In genomic region chrX:14839047-14839446, dm6 we compare ENCODE assay signal across 1 fruit fly cellular context.
A peak's percentile ranks its signal among the peaks of the same experiment; 100 is the strongest.
TF ChIP-seq lines count a peak whose summit lies in the region.

TSS of gene CG32590 (minus strand) at chrX:14839106.
TSS of gene Flo2 (plus strand) at chrX:14839376.

TF ChIP-seq in whole organism, embryonic, 481 proteins besides CTCF, POLR2A, EP300 and RAD21 (continued from another document and continues in another):
- TF ChIP-seq CG8924 (tag; optimal IDR thresholded peaks at IDR 0.05; lab: Kevin White, UChicago) (peak; percentile 61), luna (GFP tag; optimal IDR thresholded peaks at IDR 0.05; lab: Kevin White, UChicago) (no peak), Dip2 (GFP tag; IDR thresholded peaks at IDR 0.05; lab: Robert Waterston, UW) (no peak), Ada2b (GFP tag; IDR thresholded peaks at IDR 0.05; lab: Robert Waterston, UW) (peak; percentile 78), MTF-1 (GFP tag; optimal IDR thresholded peaks at IDR 0.05; lab: Kevin White, UChicago; ENCODE audit: borderline replicate concordance) (no peak), croc (GFP tag; conservative IDR thresholded peaks at IDR 0.05; lab: Robert Waterston, UW) (no peak; the same call in 1 of the 3 replicates), wdn (GFP tag; IDR thresholded peaks at IDR 0.05; lab: Robert Waterston, UW) (peak; percentile 76), Lhr (GFP tag; optimal IDR thresholded peaks at IDR 0.05; lab: Kevin White, UChicago) (peak; percentile 52), tx (GFP tag; optimal IDR thresholded peaks at IDR 0.05; lab: Kevin White, UChicago) (peak; percentile 77), CG3407 (GFP tag; optimal IDR thresholded peaks at IDR 0.05; lab: Kevin White, UChicago) (peak; percentile 20), gt (GFP tag; IDR thresholded peaks at IDR 0.05; lab: Robert Waterston, UW) (peak; percentile 66), CG2202 (tag; optimal IDR thresholded peaks at IDR 0.05; lab: Kevin White, UChicago) (peak; percentile 6), hbn (GFP tag; IDR thresholded peaks at IDR 0.05; lab: Robert Waterston, UW; ENCODE audit: partially characterized antibody) (peak; percentile 97), NC2β (GFP tag; optimal IDR thresholded peaks at IDR 0.05; lab: Kevin White, UChicago) (peak; percentile 31), Dek (tag; optimal IDR thresholded peaks at IDR 0.05; lab: Kevin White, UChicago) (peak; percentile 53), CG8089 (GFP tag; optimal IDR thresholded peaks at IDR 0.05; lab: Kevin White, UChicago) (peak; percentile 21), vvl (GFP tag; IDR thresholded peaks at IDR 0.05; lab: Robert Waterston, UW) (peak; percentile 90), Hey (tag; optimal IDR thresholded peaks at IDR 0.05; lab: Kevin White, UChicago) (no peak), Blimp-1 (GFP tag; optimal IDR thresholded peaks at IDR 0.05; lab: Kevin White, UChicago) (peak; percentile 59), PHDP (tag; optimal IDR thresholded peaks at IDR 0.05; lab: Kevin White, UChicago) (peak; percentile 60), tll (GFP tag; optimal IDR thresholded peaks at IDR 0.05; lab: Kevin White, UChicago) (no peak), vfl (GFP tag; optimal IDR thresholded peaks at IDR 0.05; lab: Kevin White, UChicago) (peak; percentile 64), Atf-2 (GFP tag; optimal IDR thresholded peaks at IDR 0.05; lab: Kevin White, UChicago) (peak; percentile 55), CG6272 (GFP tag; IDR thresholded peaks at IDR 0.05; lab: Robert Waterston, UW) (peak; percentile 83), pita (GFP tag; optimal IDR thresholded peaks at IDR 0.05; lab: Kevin White, UChicago) (no peak), tio (GFP tag; optimal IDR thresholded peaks at IDR 0.05; lab: Kevin White, UChicago) (no peak), ewg (GFP tag; optimal IDR thresholded peaks at IDR 0.05; lab: Kevin White, UChicago) (peak; percentile 28), Bgb (GFP tag; IDR thresholded peaks at IDR 0.05; lab: Robert Waterston, UW; ENCODE audit: partially characterized antibody) (peak; percentile 95), CG17612 (GFP tag; IDR thresholded peaks at IDR 0.05; lab: Robert Waterston, UW) (0 out of 2 replicates have a peak, but pooled peaks have one; percentile 28), CG17568 (GFP tag; optimal IDR thresholded peaks at IDR 0.05; lab: Kevin White, UChicago) (no peak), kni (GFP tag; optimal IDR thresholded peaks at IDR 0.05; lab: Kevin White, UChicago) (no peak), E2f1 (GFP tag; IDR thresholded peaks at IDR 0.05; lab: Robert Waterston, UW) (peak; percentile 76), Camta (GFP tag; optimal IDR thresholded peaks at IDR 0.05; lab: Kevin White, UChicago) (peak; percentile 70), Doc3 (GFP tag; IDR thresholded peaks at IDR 0.05; lab: Robert Waterston, UW; ENCODE audit: partially characterized antibody) (peak; percentile 97), Antp (GFP tag; optimal IDR thresholded peaks at IDR 0.05; lab: Kevin White, UChicago) (peak; percentile 65), CG10979 (tag; optimal IDR thresholded peaks at IDR 0.05; lab: Kevin White, UChicago) (peak; percentile 45), esg (GFP tag; conservative IDR thresholded peaks at IDR 0.05; lab: Robert Waterston, UW) (peak; percentile 80), chif (GFP tag; optimal IDR thresholded peaks at IDR 0.05; lab: Kevin White, UChicago) (peak; percentile 64 to 68), dmrt11E (tag; optimal IDR thresholded peaks at IDR 0.05; lab: Kevin White, UChicago) (peak; percentile 57), sc (optimal IDR thresholded peaks at IDR 0.05; lab: Kevin White, UChicago) (no peak), sc (GFP tag; optimal IDR thresholded peaks at IDR 0.05; lab: Kevin White, UChicago) (no peak), eyg (GFP tag; optimal IDR thresholded peaks at IDR 0.05; lab: Kevin White, UChicago) (no peak), CG15479 (GFP tag; optimal IDR thresholded peaks at IDR 0.05; lab: Kevin White, UChicago) (no peak), CG18262 (tag; optimal IDR thresholded peaks at IDR 0.05; lab: Kevin White, UChicago) (peak; percentile 62), bsh (GFP tag; optimal IDR thresholded peaks at IDR 0.05; lab: Kevin White, UChicago) (peak in 1 of 2 experiments; percentile 76), scrt (GFP tag; optimal IDR thresholded peaks at IDR 0.05; lab: Kevin White, UChicago) (no peak), sima (GFP tag; optimal IDR thresholded peaks at IDR 0.05; lab: Kevin White, UChicago) (no peak), al (GFP tag; IDR thresholded peaks at IDR 0.05; lab: Robert Waterston, UW) (peak; percentile 81), H2.0 (GFP tag; IDR thresholded peaks at IDR 0.05; lab: Robert Waterston, UW) (peak; percentile 80), CG7556 (GFP tag; optimal IDR thresholded peaks at IDR 0.05; lab: Kevin White, UChicago) (peak; percentile 30), CG1603 (tag; optimal IDR thresholded peaks at IDR 0.05; lab: Kevin White, UChicago) (peak; percentile 72), CG6765 (GFP tag; optimal IDR thresholded peaks at IDR 0.05; lab: Kevin White, UChicago) (no peak), sug (tag; optimal IDR thresholded peaks at IDR 0.05; lab: Kevin White, UChicago) (peak; percentile 60), CG2875 (GFP tag; optimal IDR thresholded peaks at IDR 0.05; lab: Kevin White, UChicago) (no peak), Doc2 (GFP tag; IDR thresholded peaks at IDR 0.05; lab: Robert Waterston, UW) (0 out of 2 replicates have a peak, but pooled peaks have one; percentile 22), Jarid2 (GFP tag; optimal IDR thresholded peaks at IDR 0.05; lab: Kevin White, UChicago) (no peak), CG9932 (GFP tag; IDR thresholded peaks at IDR 0.05; lab: Robert Waterston, UW) (peak; percentile 93), kay (GFP tag; optimal IDR thresholded peaks at IDR 0.05; lab: Kevin White, UChicago) (peak; percentile 36), az2 (GFP tag; optimal IDR thresholded peaks at IDR 0.05; lab: Kevin White, UChicago) (peak; percentile 71), zfh2 (GFP tag; optimal IDR thresholded peaks at IDR 0.05; lab: Kevin White, UChicago) (peak; percentile 77), bowl (GFP tag; IDR thresholded peaks at IDR 0.05; lab: Robert Waterston, UW) (no peak), CG7928 (GFP tag; optimal IDR thresholded peaks at IDR 0.05; lab: Kevin White, UChicago) (peak; percentile 86), nom (GFP tag; optimal IDR thresholded peaks at IDR 0.05; lab: Kevin White, UChicago) (no peak), Mad (GFP tag; optimal IDR thresholded peaks at IDR 0.05; lab: Kevin White, UChicago) (peak; percentile 66), Trl (optimal IDR thresholded peaks at IDR 0.05; lab: Kevin White, UChicago) (no peak), Trl (GFP tag; optimal IDR thresholded peaks at IDR 0.05; lab: Kevin White, UChicago) (peak; percentile 56), CG6254 (GFP tag; optimal IDR thresholded peaks at IDR 0.05; lab: Kevin White, UChicago) (peak; percentile 4), CG9817 (tag; optimal IDR thresholded peaks at IDR 0.05; lab: Kevin White, UChicago) (peak; percentile 73), CG17829 (tag; optimal IDR thresholded peaks at IDR 0.05; lab: Kevin White, UChicago) (peak; percentile 69), her (GFP tag; optimal IDR thresholded peaks at IDR 0.05; lab: Kevin White, UChicago) (peak; percentile 17), hb (GFP tag; IDR thresholded peaks at IDR 0.05; lab: Robert Waterston, UW; ENCODE audit: partially characterized antibody) (peak; percentile 98), gsb (GFP tag; IDR thresholded peaks at IDR 0.05; lab: Robert Waterston, UW) (0 out of 2 replicates have a peak, but pooled peaks have one; percentile 25), pfk (GFP tag; optimal IDR thresholded peaks at IDR 0.05; lab: Kevin White, UChicago) (no peak), trem (tag; optimal IDR thresholded peaks at IDR 0.05; lab: Kevin White, UChicago) (peak; percentile 63), ash1 (GFP tag; optimal IDR thresholded peaks at IDR 0.05; lab: Kevin White, UChicago) (no peak), CG11456 (GFP tag; IDR thresholded peaks at IDR 0.05; lab: Robert Waterston, UW) (peak; percentile 80), Xrp1 (GFP tag; IDR thresholded peaks at IDR 0.05; lab: Robert Waterston, UW) (peak; percentile 86), wek (GFP tag; optimal IDR thresholded peaks at IDR 0.05; lab: Kevin White, UChicago) (no peak), dmrt99B (tag; optimal IDR thresholded peaks at IDR 0.05; lab: Kevin White, UChicago) (peak; percentile 54), CG1024 (GFP tag; IDR thresholded peaks at IDR 0.05; lab: Robert Waterston, UW) (peak; percentile 57), CG1647 (GFP tag; optimal IDR thresholded peaks at IDR 0.05; lab: Kevin White, UChicago) (peak; percentile 47), CG2199 (GFP tag; IDR thresholded peaks at IDR 0.05; lab: Robert Waterston, UW) (peak; percentile 40; the same call in 1 of the 3 replicates), CG9609 (GFP tag; optimal IDR thresholded peaks at IDR 0.05; lab: Kevin White, UChicago) (peak; percentile 64), ci (GFP tag; IDR thresholded peaks at IDR 0.05; lab: Robert Waterston, UW) (peak; percentile 83), fd3F (GFP tag; optimal IDR thresholded peaks at IDR 0.05; lab: Kevin White, UChicago) (peak; percentile 64), Oli (tag; optimal IDR thresholded peaks at IDR 0.05; lab: Kevin White, UChicago) (peak; percentile 38), Opbp (GFP tag; IDR thresholded peaks at IDR 0.05; lab: Robert Waterston, UW; ENCODE audit: partially characterized antibody) (peak; percentile 88), CG2712 (tag; optimal IDR thresholded peaks at IDR 0.05; lab: Kevin White, UChicago) (peak; percentile 80), NK7.1 (GFP tag; optimal IDR thresholded peaks at IDR 0.05; lab: Kevin White, UChicago) (peak; percentile 16), CG3281 (GFP tag; optimal IDR thresholded peaks at IDR 0.05; lab: Kevin White, UChicago) (peak; percentile 17), CG18599 (GFP tag; optimal IDR thresholded peaks at IDR 0.05; lab: Kevin White, UChicago) (peak; percentile 74), Abd-B (GFP tag; optimal IDR thresholded peaks at IDR 0.05; lab: Kevin White, UChicago) (peak; percentile 65), Sin3A (optimal IDR thresholded peaks at IDR 0.05; lab: Kevin White, UChicago) (peak; percentile 81), CG11504 (tag; optimal IDR thresholded peaks at IDR 0.05; lab: Kevin White, UChicago) (peak; percentile 53), CG2889 (GFP tag; IDR thresholded peaks at IDR 0.05; lab: Robert Waterston, UW) (peak; percentile 69; the same call in 2 of the 3 replicates), gfzf (GFP tag; optimal IDR thresholded peaks at IDR 0.05; lab: Kevin White, UChicago) (peak; percentile 18), Nf-YB (GFP tag; optimal IDR thresholded peaks at IDR 0.05; lab: Kevin White, UChicago) (no peak), CG14965 (GFP tag; optimal IDR thresholded peaks at IDR 0.05; lab: Kevin White, UChicago; ENCODE audit: borderline replicate concordance) (no peak), gcm2 (GFP tag; optimal IDR thresholded peaks at IDR 0.05; lab: Kevin White, UChicago) (no peak), CG5953 (GFP tag; IDR thresholded peaks at IDR 0.05; lab: Robert Waterston, UW) (peak; percentile 41; the same call in 1 of the 2 replicates), ab (GFP tag; optimal IDR thresholded peaks at IDR 0.05; lab: Kevin White, UChicago) (no peak), hth (optimal IDR thresholded peaks at IDR 0.05; lab: Kevin White, UChicago) (no peak), CG18011 (GFP tag; optimal IDR thresholded peaks at IDR 0.05; lab: Kevin White, UChicago) (peak; percentile 64), Fer2 (tag; optimal IDR thresholded peaks at IDR 0.05; lab: Kevin White, UChicago) (peak; percentile 69), knrl (GFP tag; IDR thresholded peaks at IDR 0.05; lab: Robert Waterston, UW; ENCODE audit: partially characterized antibody) (peak; percentile 96), CG13424 (tag; optimal IDR thresholded peaks at IDR 0.05; lab: Kevin White, UChicago) (peak; percentile 75), Kr (GFP tag; optimal IDR thresholded peaks at IDR 0.05; lab: Kevin White, UChicago) (no peak), CG13894 (tag; optimal IDR thresholded peaks at IDR 0.05; lab: Kevin White, UChicago) (peak; percentile 70), GATAe (GFP tag; conservative IDR thresholded peaks at IDR 0.05; lab: Robert Waterston, UW) (no peak; the same call in 1 of the 2 replicates), crol (GFP tag; IDR thresholded peaks at IDR 0.05; lab: Robert Waterston, UW) (no peak), unc-4 (GFP tag; IDR thresholded peaks at IDR 0.05; lab: Robert Waterston, UW; ENCODE audit: partially characterized antibody) (peak; percentile 98), CG11723 (GFP tag; optimal IDR thresholded peaks at IDR 0.05; lab: Kevin White, UChicago) (no peak), ham (GFP tag; IDR thresholded peaks at IDR 0.05; lab: Robert Waterston, UW) (no peak), CG7839 (tag; optimal IDR thresholded peaks at IDR 0.05; lab: Kevin White, UChicago) (peak; percentile 61), CG30020 (tag; optimal IDR thresholded peaks at IDR 0.05; lab: Kevin White, UChicago) (peak; percentile 60), YL-1 (GFP tag; optimal IDR thresholded peaks at IDR 0.05; lab: Kevin White, UChicago) (no peak), CG12071 (GFP tag; optimal IDR thresholded peaks at IDR 0.05; lab: Kevin White, UChicago) (peak; percentile 6), CG12219 (GFP tag; optimal IDR thresholded peaks at IDR 0.05; lab: Kevin White, UChicago) (no peak), Xbp1 (GFP tag; optimal IDR thresholded peaks at IDR 0.05; lab: Kevin White, UChicago) (peak; percentile 80), pum (GFP tag; optimal IDR thresholded peaks at IDR 0.05; lab: Kevin White, UChicago) (peak; percentile 74), zf30C (GFP tag; optimal IDR thresholded peaks at IDR 0.05; lab: Kevin White, UChicago) (no peak), CG14710 (tag; optimal IDR thresholded peaks at IDR 0.05; lab: Kevin White, UChicago) (peak; percentile 80), abd-A (tag; optimal IDR thresholded peaks at IDR 0.05; lab: Kevin White, UChicago) (no peak), CG30431 (GFP tag; optimal IDR thresholded peaks at IDR 0.05; lab: Kevin White, UChicago) (no peak), caup (GFP tag; optimal IDR thresholded peaks at IDR 0.05; lab: Kevin White, UChicago; ENCODE audit: severe bottlenecking) (peak; percentile 48), CG8478 (optimal IDR thresholded peaks at IDR 0.05; lab: Kevin White, UChicago) (no peak), tgo (GFP tag; IDR thresholded peaks at IDR 0.05; lab: Robert Waterston, UW) (peak; percentile 83), CG43689 (GFP tag; IDR thresholded peaks at IDR 0.05; lab: Robert Waterston, UW) (peak; percentile 57), peb (GFP tag; IDR thresholded peaks at IDR 0.05; lab: Robert Waterston, UW) (peak; percentile 30; the same call in 1 of the 2 replicates), lola (GFP tag; optimal IDR thresholded peaks at IDR 0.05; lab: Kevin White, UChicago) (peak in 1 of 3 experiments; percentile 57), CG9727 (GFP tag; optimal IDR thresholded peaks at IDR 0.05; lab: Kevin White, UChicago) (peak; percentile 72)
